Worm (Caenorhabditis elegans): ENCODE results near the gene B0024.3.

DNA sequence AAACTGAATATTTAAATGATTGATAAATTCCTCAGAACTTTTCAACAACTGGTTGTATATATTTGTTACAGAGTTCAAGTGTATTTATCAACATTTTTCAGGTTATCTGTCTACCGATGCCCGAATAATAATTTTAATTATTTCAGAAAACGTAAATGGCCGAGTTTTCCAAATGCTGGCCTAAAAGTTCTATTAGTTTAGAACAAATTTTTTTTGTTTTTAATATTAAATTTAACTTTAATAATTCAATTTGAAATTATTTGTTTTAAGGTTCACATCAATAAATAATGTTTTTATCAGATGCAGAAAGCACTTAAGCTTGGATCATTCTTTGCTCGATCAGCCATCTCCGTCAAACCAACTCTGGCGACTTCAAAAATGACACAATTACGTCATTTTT is 27.0 kb downstream of the B0024.3 start, which contains the start of gene trx-2:
- no peak for TF ChIP-seq nfya-1 (tag; optimal IDR thresholded peaks at IDR 0.05)
- no peak for TF ChIP-seq nhr-11 (tag; optimal IDR thresholded peaks at IDR 0.05)
- no peak for TF ChIP-seq lin-11 (tag; optimal IDR thresholded peaks at IDR 0.05)
- TF ChIP-seq fkh-10 (GFP tag; optimal IDR thresholded peaks at IDR 0.05) = no peak
- no peak for TF ChIP-seq pqm-1 (tag; optimal IDR thresholded peaks at IDR 0.05)

All from whole organism, late embryonic.